Fruit fly (Drosophila melanogaster): Measurements from ENCODE around the gene CG4619.

DNA sequence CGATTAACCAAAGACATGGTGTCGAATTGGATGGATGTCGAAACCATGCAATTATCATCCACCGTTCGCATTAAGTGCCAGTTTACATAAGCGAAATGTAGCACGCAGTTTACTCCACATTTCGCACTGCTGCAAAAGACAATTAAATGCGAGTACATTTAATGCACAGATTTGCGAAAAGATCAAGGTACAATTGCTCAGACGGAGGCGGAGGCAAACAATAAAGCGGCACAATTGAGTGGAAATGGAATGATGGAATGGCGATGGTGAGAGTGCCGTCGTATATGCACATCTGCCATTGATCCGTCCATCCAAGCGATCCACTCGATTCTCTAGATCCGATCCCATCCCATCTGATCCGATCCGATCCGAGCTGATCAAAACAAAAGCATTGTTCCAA is 6.4 kb downstream of the CG4619 start:
- no peak for TF ChIP-seq CG10565 (GFP tag; optimal IDR thresholded peaks at IDR 0.05)
- TF ChIP-seq PHDP (tag; optimal IDR thresholded peaks at IDR 0.05), result no peak
- no peak for TF ChIP-seq hbn (GFP tag; IDR thresholded peaks at IDR 0.05; ENCODE audit: partially characterized antibody)
- no peak for TF ChIP-seq tll (GFP tag; optimal IDR thresholded peaks at IDR 0.05)
- TF ChIP-seq ac (GFP tag; optimal IDR thresholded peaks at IDR 0.05), result no peak
- no peak for TF ChIP-seq tap (tag; optimal IDR thresholded peaks at IDR 0.05)
- TF ChIP-seq Scr (GFP tag; IDR thresholded peaks at IDR 0.05; ENCODE audit: partially characterized antibody), result no peak
- no peak for TF ChIP-seq jing (GFP tag; optimal IDR thresholded peaks at IDR 0.05)
- no peak for TF ChIP-seq Fer1 (GFP tag; optimal IDR thresholded peaks at IDR 0.05)
- TF ChIP-seq crp (GFP tag; optimal IDR thresholded peaks at IDR 0.05), result no peak
- TF ChIP-seq Sox102F (GFP tag; optimal IDR thresholded peaks at IDR 0.05), result no peak
